Fruit fly (Drosophila melanogaster): ENCODE measurements around the gene yem.

yem gene

DNA sequence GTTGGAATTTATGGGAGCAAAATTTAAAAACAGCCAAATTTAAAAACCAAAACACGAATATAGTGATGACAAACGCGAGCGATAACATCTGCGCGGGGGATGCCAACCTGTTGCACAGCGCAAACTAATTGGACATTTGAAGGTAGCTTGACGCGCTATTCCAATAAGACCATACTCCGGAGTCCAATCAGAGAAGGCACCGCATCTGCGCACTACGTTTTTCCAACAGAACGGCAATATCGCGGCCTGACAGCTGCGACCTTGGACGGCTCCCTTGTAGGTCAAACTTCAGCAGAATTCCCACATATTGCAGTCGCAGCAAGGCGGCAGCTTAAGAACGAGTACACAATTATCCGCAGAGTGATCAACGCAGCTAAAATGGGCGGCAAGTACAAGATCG is 25.4 kb upstream of the yem start, which contains the start of the genes CG11882 and Pglym78 (continued):
- TF ChIP-seq Doc2 (GFP tag; IDR thresholded peaks at IDR 0.05) (no peak), CG14965 (GFP tag; optimal IDR thresholded peaks at IDR 0.05; ENCODE audit: borderline replicate concordance) (no peak), fu2 (GFP tag; optimal IDR thresholded peaks at IDR 0.05) (peak; percentile 46), cas (GFP tag; IDR thresholded peaks at IDR 0.05) (no peak), Dip2 (GFP tag; IDR thresholded peaks at IDR 0.05) (no peak), Elba2 (GFP tag; optimal IDR thresholded peaks at IDR 0.05) (peak; percentile 81), Ets65A (GFP tag) (no peak), tin (GFP tag; optimal IDR thresholded peaks at IDR 0.05) (peak; percentile 45), tup (GFP tag; optimal IDR thresholded peaks at IDR 0.05) (no peak), CG5180 (GFP tag; optimal IDR thresholded peaks at IDR 0.05) (no peak), CG15073 (GFP tag; optimal IDR thresholded peaks at IDR 0.05) (no peak), CG3995 (GFP tag; optimal IDR thresholded peaks at IDR 0.05) (no peak), oc (tag; optimal IDR thresholded peaks at IDR 0.05) (no peak), klu (GFP tag; IDR thresholded peaks at IDR 0.05) (no peak), Rx (GFP tag; IDR thresholded peaks at IDR 0.05) (no peak), Hr78 (GFP tag; optimal IDR thresholded peaks at IDR 0.05) (peak in 1 of 2 experiments; percentile 62), Abd-B (GFP tag; optimal IDR thresholded peaks at IDR 0.05) (no peak), chinmo (GFP tag; IDR thresholded peaks at IDR 0.05; ENCODE audit: partially characterized antibody) (peak; percentile 93), br (optimal IDR thresholded peaks at IDR 0.05) (no peak), GATAe (GFP tag; conservative IDR thresholded peaks at IDR 0.05) (no peak), Oaz (GFP tag; IDR thresholded peaks at IDR 0.05) (no peak), grau (tag; optimal IDR thresholded peaks at IDR 0.05) (peak; percentile 31), Lpt (GFP tag; optimal IDR thresholded peaks at IDR 0.05) (no peak), zfh2 (GFP tag; optimal IDR thresholded peaks at IDR 0.05) (peak; percentile 63), CG6272 (GFP tag; IDR thresholded peaks at IDR 0.05) (peak; percentile 41; the same call in 1 of the 2 replicates), CG18262 (tag; optimal IDR thresholded peaks at IDR 0.05) (no peak), CG33213 (GFP tag; optimal IDR thresholded peaks at IDR 0.05) (peak; percentile 60), pum (GFP tag; optimal IDR thresholded peaks at IDR 0.05) (peak; percentile 65), Hmx (GFP tag; optimal IDR thresholded peaks at IDR 0.05) (no peak), trh (GFP tag; optimal IDR thresholded peaks at IDR 0.05) (no peak), CG2712 (tag; optimal IDR thresholded peaks at IDR 0.05) (peak; percentile 54), CG12299 (tag; optimal IDR thresholded peaks at IDR 0.05) (no peak), Hmr (GFP tag; optimal IDR thresholded peaks at IDR 0.05) (peak; percentile 73), Nf-YC (tag; optimal IDR thresholded peaks at IDR 0.05) (peak; percentile 37)

dm6 chr3R:29146710-29147109 is 24.0 kb upstream of the yem start, which contains the start of gene CG14511:
Gene CG14511 (minus strand): TSS chr3R:29146893.
- no peak for TF ChIP-seq CG1792 (GFP tag; optimal IDR thresholded peaks at IDR 0.05)
- TF ChIP-seq CG7745 (tag; optimal IDR thresholded peaks at IDR 0.05), result no peak
- TF ChIP-seq CG30431 (GFP tag; optimal IDR thresholded peaks at IDR 0.05), result no peak
- TF ChIP-seq CG8290 (GFP tag; optimal IDR thresholded peaks at IDR 0.05), result no peak
- no peak for TF ChIP-seq CG8290 (tag; optimal IDR thresholded peaks at IDR 0.05)
- no peak for TF ChIP-seq CG14965 (GFP tag; optimal IDR thresholded peaks at IDR 0.05; ENCODE audit: borderline replicate concordance)
- no peak for TF ChIP-seq Eip74EF (GFP tag; optimal IDR thresholded peaks at IDR 0.05)
- TF ChIP-seq zf30C (GFP tag; optimal IDR thresholded peaks at IDR 0.05), result no peak
- TF ChIP-seq otp (GFP tag; IDR thresholded peaks at IDR 0.05), result no peak
- peak; percentile 96 for TF ChIP-seq CG9437 (GFP tag; optimal IDR thresholded peaks at IDR 0.05)
- TF ChIP-seq CG14667 (GFP tag; IDR thresholded peaks at IDR 0.05), result no peak
- no peak for TF ChIP-seq phol (tag; optimal IDR thresholded peaks at IDR 0.05)
- no peak for TF ChIP-seq chn (GFP tag; optimal IDR thresholded peaks at IDR 0.05)
- TF ChIP-seq esg (GFP tag; conservative IDR thresholded peaks at IDR 0.05), result no peak
- TF ChIP-seq fd102C (GFP tag; optimal IDR thresholded peaks at IDR 0.05), result no peak
- no peak for TF ChIP-seq CG3163 (GFP tag; optimal IDR thresholded peaks at IDR 0.05)
- TF ChIP-seq CG2116 (GFP tag; optimal IDR thresholded peaks at IDR 0.05), result peak; percentile 40
- no peak for TF ChIP-seq CG32767 (GFP tag; IDR thresholded peaks at IDR 0.05)
- TF ChIP-seq danr (GFP tag; IDR thresholded peaks at IDR 0.05), result no peak
- TF ChIP-seq CG4424 (GFP tag; optimal IDR thresholded peaks at IDR 0.05), result no peak
- TF ChIP-seq nmo (GFP tag; optimal IDR thresholded peaks at IDR 0.05), result no peak

All from whole organism, embryonic.